Fruit fly (Drosophila melanogaster): Measurements from ENCODE around the gene CG10958.
A peak's percentile ranks its signal among the peaks of the same experiment; 100 is the strongest.

CG10958 gene

dm6 chrX:8129204-8129997 is 2.7 kb upstream of the CG10958 start, which contains the start of gene CG2116 (continued):
- no peak for TF ChIP-seq CG18476 (GFP tag; optimal IDR thresholded peaks at IDR 0.05)
- TF ChIP-seq CG2116 (GFP tag; optimal IDR thresholded peaks at IDR 0.05) = peak; percentile 93
- TF ChIP-seq pho (GFP tag; optimal IDR thresholded peaks at IDR 0.05) = no peak
- TF ChIP-seq CG12942 (GFP tag; optimal IDR thresholded peaks at IDR 0.05) = no peak
- TF ChIP-seq dm (GFP tag; optimal IDR thresholded peaks at IDR 0.05) = no peak
- peak; percentile 59; the same call in 1 of the 3 replicates for TF ChIP-seq CG14860 (GFP tag; IDR thresholded peaks at IDR 0.05; ENCODE audit: partially characterized antibody)
- TF ChIP-seq CG15269 (tag; optimal IDR thresholded peaks at IDR 0.05) = no peak
- TF ChIP-seq CG13123 (GFP tag; optimal IDR thresholded peaks at IDR 0.05) = no peak
- TF ChIP-seq sim (GFP tag; IDR thresholded peaks at IDR 0.05) = no peak
- TF ChIP-seq dati (GFP tag; IDR thresholded peaks at IDR 0.05) = no peak
- TF ChIP-seq CG10366 (GFP tag; IDR thresholded peaks at IDR 0.05) = no peak
- no peak for TF ChIP-seq CG33557 (GFP tag; optimal IDR thresholded peaks at IDR 0.05)
- TF ChIP-seq CG11560 (tag; IDR thresholded peaks at IDR 0.05) = 0 out of 3 replicates have a peak, but pooled peaks have one; percentile 33
- TF ChIP-seq CG11247 (GFP tag; IDR thresholded peaks at IDR 0.05) = no peak
- no peak for TF ChIP-seq CG10431 (GFP tag; optimal IDR thresholded peaks at IDR 0.05)
- TF ChIP-seq ind (GFP tag; optimal IDR thresholded peaks at IDR 0.05) = no peak
- TF ChIP-seq Lpt (GFP tag; optimal IDR thresholded peaks at IDR 0.05) = no peak
- no peak for TF ChIP-seq CG8944 (GFP tag; optimal IDR thresholded peaks at IDR 0.05)
- no peak for TF ChIP-seq Usf (GFP tag; optimal IDR thresholded peaks at IDR 0.05)
- TF ChIP-seq CG6813 (GFP tag; optimal IDR thresholded peaks at IDR 0.05) = no peak
- TF ChIP-seq CG14710 (tag; optimal IDR thresholded peaks at IDR 0.05) = peak; percentile 61
- peak; percentile 20 for TF ChIP-seq Nf-YC (tag; optimal IDR thresholded peaks at IDR 0.05)
- peak; percentile 84 for TF ChIP-seq MESR4 (GFP tag; optimal IDR thresholded peaks at IDR 0.05)
- TF ChIP-seq zfh2 (GFP tag; optimal IDR thresholded peaks at IDR 0.05) = no peak
- TF ChIP-seq Hand (GFP tag; optimal IDR thresholded peaks at IDR 0.05) = no peak
- TF ChIP-seq Asciz (GFP tag; optimal IDR thresholded peaks at IDR 0.05) = no peak
- no peak for TF ChIP-seq tup (GFP tag; optimal IDR thresholded peaks at IDR 0.05)
- TF ChIP-seq ci (GFP tag; IDR thresholded peaks at IDR 0.05) = 0 out of 3 replicates have a peak, but pooled peaks have one; percentile 25
- no peak for TF ChIP-seq CG31224 (GFP tag; IDR thresholded peaks at IDR 0.05)
- no peak for TF ChIP-seq fd102C (GFP tag; optimal IDR thresholded peaks at IDR 0.05)
- TF ChIP-seq gfzf (GFP tag; optimal IDR thresholded peaks at IDR 0.05) = peak; percentile 80
- 0 out of 2 replicates have a peak, but pooled peaks have one; percentile 23 for TF ChIP-seq nerfin-2 (GFP tag; IDR thresholded peaks at IDR 0.05; ENCODE audit: partially characterized antibody)
- TF ChIP-seq Vsx1 (GFP tag; optimal IDR thresholded peaks at IDR 0.05) = no peak
- TF ChIP-seq caup (GFP tag; optimal IDR thresholded peaks at IDR 0.05; ENCODE audit: severe bottlenecking) = no peak
- no peak for TF ChIP-seq CG14014 (GFP tag; IDR thresholded peaks at IDR 0.05)
- TF ChIP-seq ATbp (GFP tag; optimal IDR thresholded peaks at IDR 0.05) = no peak
- TF ChIP-seq esg (GFP tag; conservative IDR thresholded peaks at IDR 0.05) = no peak
- TF ChIP-seq Rx (GFP tag; IDR thresholded peaks at IDR 0.05) = no peak
- no peak for TF ChIP-seq so (GFP tag; IDR thresholded peaks at IDR 0.05)
- TF ChIP-seq CG16863 (GFP tag; optimal IDR thresholded peaks at IDR 0.05) = no peak
- no peak for TF ChIP-seq zen (tag; optimal IDR thresholded peaks at IDR 0.05)
- TF ChIP-seq CG12236 (GFP tag; optimal IDR thresholded peaks at IDR 0.05) = no peak
- TF ChIP-seq CG2199 (GFP tag; IDR thresholded peaks at IDR 0.05) = no peak
- TF ChIP-seq ato (GFP tag; IDR thresholded peaks at IDR 0.05; ENCODE audit: partially characterized antibody) = peak; percentile 63
- no peak for TF ChIP-seq Atf3 (GFP tag; optimal IDR thresholded peaks at IDR 0.05)
- no peak for TF ChIP-seq ap (GFP tag; IDR thresholded peaks at IDR 0.05)
- TF ChIP-seq CG11456 (GFP tag; IDR thresholded peaks at IDR 0.05) = no peak
- TF ChIP-seq CG10959 (GFP tag; IDR thresholded peaks at IDR 0.05) = no peak
- TF ChIP-seq Nf-YA (GFP tag; IDR thresholded peaks at IDR 0.05) = no peak
- no peak for TF ChIP-seq mam (GFP tag; optimal IDR thresholded peaks at IDR 0.05)

Measured in whole organism, embryonic.